Worm (Caenorhabditis elegans) whole organism, midembryonic: ENCODE measurements around the gene nex-3.

Experiments used
- T22C8.4 ChIP-seq: fragments of 200-800 bp; sonication (Bioruptor generic); IDR thresholded peaks from 2 replicates; pipeline ENCODE4 v1.3.6; 2022; ENCODE audit warnings: missing genetic modification characterization, missing compliant biosample characterization
- cog-1 ChIP-seq: sonication (generic microtip); optimal IDR thresholded peaks from 2 replicates; lab custom pipeline; 2016; ENCODE audit warnings: missing genetic modification characterization, missing compliant biosample characterization
- flt-1 ChIP-seq: fragments of 200-800 bp; sonication (Bioruptor generic); IDR thresholded peaks from 2 replicates; pipeline ENCODE4 v1.3.6; 2022; ENCODE audit warnings: missing genetic modification characterization, missing compliant biosample characterization
- klf-2 ChIP-seq: fragments of 200-800 bp; sonication (Bioruptor generic); conservative IDR thresholded peaks from 2 replicates; pipeline ENCODE4 v1.3.6; 2022; ENCODE audit warnings: missing genetic modification reagents, missing genetic modification characterization, missing compliant biosample characterization
- med-1 ChIP-seq: sonication (generic microtip); optimal IDR thresholded peaks from 2 replicates; lab custom pipeline; 2017; ENCODE audit warnings: missing genetic modification characterization, mild to moderate bottlenecking, missing compliant biosample characterization, antibody characterized with exemption, missing genetic modification reagents; ENCODE audit not compliant: insufficient read depth
- ref-1 ChIP-seq: fragments of 200-800 bp; sonication (Bioruptor generic); conservative IDR thresholded peaks from 2 replicates; pipeline ENCODE4 v1.3.6; 2022; ENCODE audit warnings: missing genetic modification reagents, missing genetic modification characterization, missing compliant biosample characterization
- tab-1 ChIP-seq: fragments of 200-800 bp; sonication (Bioruptor generic); IDR thresholded peaks from 2 replicates; pipeline ENCODE4 v1.3.6; 2022; ENCODE audit warnings: missing genetic modification characterization, missing compliant biosample characterization
- ztf-23 ChIP-seq: fragments of 200-800 bp; sonication (Bioruptor generic); IDR thresholded peaks from 2 replicates; pipeline ENCODE4 v1.3.6; 2022; ENCODE audit warnings: missing genetic modification reagents, missing genetic modification characterization, missing compliant biosample characterization
- ztf-29 ChIP-seq: fragments of 200-800 bp; sonication (Bioruptor generic); IDR thresholded peaks from 2 replicates; pipeline ENCODE4 v1.3.6; 2022; ENCODE audit warnings: missing genetic modification reagents, missing genetic modification characterization, missing compliant biosample characterization

DNA sequence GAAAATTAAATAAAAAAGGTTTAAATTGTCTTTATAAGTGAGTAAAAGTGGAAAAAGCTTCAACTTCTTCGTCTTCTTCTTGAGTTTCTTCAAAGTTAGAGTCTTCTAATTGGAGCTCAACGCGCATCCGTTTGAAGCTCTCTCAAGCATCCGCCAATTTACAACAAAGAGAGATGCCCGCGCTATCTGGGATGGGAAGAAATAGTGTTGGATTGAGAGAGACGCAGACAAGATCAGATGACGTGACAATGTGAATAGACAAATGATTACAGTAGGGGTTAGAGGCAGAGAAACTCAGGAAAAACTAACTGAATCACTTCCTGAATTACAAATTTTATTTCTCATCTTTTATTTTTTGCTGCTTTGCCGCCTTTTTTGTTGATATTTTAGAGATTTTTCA lies 41.1 kb downstream of the nex-3 start:
- TF ChIP-seq cog-1 (tag; lab: Kevin White, UChicago) (no peak), flt-1 (GFP tag; lab: Robert Waterston, UW) (no peak), ref-1 (GFP tag; lab: Robert Waterston, UW) (no peak), med-1 (GFP tag; lab: Kevin White, UChicago) (no peak), tab-1 (no peak), ztf-29 (GFP tag; lab: Robert Waterston, UW) (no peak), T22C8.4 (GFP tag; lab: Robert Waterston, UW) (no peak), ztf-23 (GFP tag; lab: Robert Waterston, UW) (no peak), klf-2 (GFP tag; lab: Robert Waterston, UW) (no peak)
